Worm (Caenorhabditis elegans): ENCODE results near the gene W01D2.3.

The W01D2.3 gene

ce11 chrII:14818376-14818775 lies 14.3 kb upstream of the W01D2.3 start, which contains the start of gene nhr-61:
Gene nhr-61 (minus strand): TSS chrII:14818543.
- TF ChIP-seq R02D3.7 (tag; optimal IDR thresholded peaks at IDR 0.05) (no peak), elt-3 (tag; optimal IDR thresholded peaks at IDR 0.05) (no peak), elt-1 (tag; optimal IDR thresholded peaks at IDR 0.05) (peak; percentile 47), ztf-4 (tag; optimal IDR thresholded peaks at IDR 0.05) (no peak)

ce11 chrII:14816086-14816485 lies 12.0 kb upstream of the W01D2.3 start:
- peak; percentile 25 for TF ChIP-seq nhr-25 (tag; optimal IDR thresholded peaks at IDR 0.05)
- no peak for TF ChIP-seq nhr-12 (tag; optimal IDR thresholded peaks at IDR 0.05)

- TF ChIP-seq hmg-11 (tag; optimal IDR thresholded peaks at IDR 0.05) (peak; percentile 40), lin-39 (tag; optimal IDR thresholded peaks at IDR 0.05) (peak; percentile 63), lsy-12 (tag; optimal IDR thresholded peaks at IDR 0.05) (no peak), zag-1 (tag; optimal IDR thresholded peaks at IDR 0.05) (no peak), sea-2 (GFP tag; optimal IDR thresholded peaks at IDR 0.05) (no peak), lin-15B (tag; optimal IDR thresholded peaks at IDR 0.05) (peak; percentile 83), nhr-25 (tag; optimal IDR thresholded peaks at IDR 0.05) (peak; percentile 67), elt-1 (tag; optimal IDR thresholded peaks at IDR 0.05) (no peak), nhr-76 (tag; optimal IDR thresholded peaks at IDR 0.05) (no peak), nhr-43 (tag; optimal IDR thresholded peaks at IDR 0.05; ENCODE audit: poor library complexity, severe bottlenecking) (no peak), pqm-1 (tag; optimal IDR thresholded peaks at IDR 0.05) (peak; percentile 42), nhr-11 (tag; optimal IDR thresholded peaks at IDR 0.05) (no peak), jun-1 (tag; optimal IDR thresholded peaks at IDR 0.05) (no peak), R02D3.7 (tag; optimal IDR thresholded peaks at IDR 0.05) (peak; percentile 26), nfya-1 (tag; optimal IDR thresholded peaks at IDR 0.05; ENCODE audit: insufficient read depth) (peak; percentile 83), ceh-82 (tag; optimal IDR thresholded peaks at IDR 0.05) (no peak), egl-5 (tag; optimal IDR thresholded peaks at IDR 0.05) (peak; percentile 41), daf-12 (tag; optimal IDR thresholded peaks at IDR 0.05) (no peak), skn-1 (tag; optimal IDR thresholded peaks at IDR 0.05) (peak; percentile 50), nhr-23 (tag; optimal IDR thresholded peaks at IDR 0.05) (peak; percentile 72), ceh-9 (tag; optimal IDR thresholded peaks at IDR 0.05) (no peak), elt-2 (tag; optimal IDR thresholded peaks at IDR 0.05) (peak; percentile 2), ZK546.5 (tag; optimal IDR thresholded peaks at IDR 0.05) (no peak), pha-4 (tag; optimal IDR thresholded peaks at IDR 0.05) (peak; percentile 80), fkh-2 (tag; optimal IDR thresholded peaks at IDR 0.05) (no peak), snpc-4 (tag; optimal IDR thresholded peaks at IDR 0.05) (peak; percentile 43)
Measured at ce11 chrII:14814894-14815568, 10.9 kb upstream of the W01D2.3 start, which contains the start of gene W01D2.1. Gene W01D2.1 (plus strand): TSS chrII:14815518.

- TF ChIP-seq fkh-2 (tag; optimal IDR thresholded peaks at IDR 0.05) (no peak), lin-39 (tag; optimal IDR thresholded peaks at IDR 0.05) (no peak), nhr-23 (tag; optimal IDR thresholded peaks at IDR 0.05) (no peak), ceh-28 (tag; optimal IDR thresholded peaks at IDR 0.05) (no peak)
Measured at ce11 chrII:14813106-14813505, 9.0 kb upstream of the W01D2.3 start.

DNA sequence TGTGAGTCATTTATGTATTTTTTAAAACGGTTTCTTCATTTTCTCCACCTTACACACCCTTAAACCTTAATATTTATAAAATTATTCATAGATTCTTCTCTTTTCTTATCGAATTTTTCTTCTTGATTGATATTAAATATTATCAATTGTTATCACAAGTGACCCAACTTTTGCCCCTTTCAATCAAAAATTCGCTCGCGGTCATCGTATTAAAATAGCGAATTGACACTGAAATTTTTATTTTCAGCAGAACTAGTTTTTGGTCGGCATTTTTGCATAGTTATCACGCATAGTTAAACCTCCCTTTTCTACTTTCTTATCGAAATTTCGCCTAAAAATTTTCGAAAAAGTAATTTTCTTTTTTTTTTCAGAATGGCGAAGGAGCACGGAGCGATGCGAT lies 8.6 kb upstream of the W01D2.3 start:
- TF ChIP-seq snpc-4 (tag; optimal IDR thresholded peaks at IDR 0.05) = no peak
- peak; percentile 70 for TF ChIP-seq pha-4 (tag; optimal IDR thresholded peaks at IDR 0.05)
- TF ChIP-seq elt-2 (tag; optimal IDR thresholded peaks at IDR 0.05) = peak; percentile 89
- peak; percentile 40 for TF ChIP-seq pqm-1 (tag; optimal IDR thresholded peaks at IDR 0.05)

- TF ChIP-seq nhr-11 (tag; optimal IDR thresholded peaks at IDR 0.05) (no peak), ceh-16 (tag; optimal IDR thresholded peaks at IDR 0.05) (no peak), nfya-1 (tag; optimal IDR thresholded peaks at IDR 0.05; ENCODE audit: insufficient read depth) (no peak), hmg-11 (tag; optimal IDR thresholded peaks at IDR 0.05) (no peak), zag-1 (tag; optimal IDR thresholded peaks at IDR 0.05) (no peak), daf-12 (tag; optimal IDR thresholded peaks at IDR 0.05) (no peak), pqm-1 (tag; optimal IDR thresholded peaks at IDR 0.05) (no peak), ztf-11 (tag; optimal IDR thresholded peaks at IDR 0.05) (no peak), fkh-2 (tag; optimal IDR thresholded peaks at IDR 0.05) (no peak), lsy-12 (tag; optimal IDR thresholded peaks at IDR 0.05) (no peak), nhr-67 (tag; optimal IDR thresholded peaks at IDR 0.05) (no peak), jun-1 (tag; optimal IDR thresholded peaks at IDR 0.05) (no peak), ceh-28 (tag; optimal IDR thresholded peaks at IDR 0.05) (no peak), mml-1 (tag; optimal IDR thresholded peaks at IDR 0.05) (no peak), aly-2 (tag; optimal IDR thresholded peaks at IDR 0.05) (no peak), eor-1 (tag; optimal IDR thresholded peaks at IDR 0.05) (no peak)
Measured at ce11 chrII:14812231-14812630, 8.1 kb upstream of the W01D2.3 start, which contains the start of gene osta-3. Gene osta-3 (plus strand): TSS chrII:14812531.

Data from whole organism, L3 larva.